Worm (Caenorhabditis elegans) whole organism, young adult: ENCODE results near the gene sel-13.

Source experiments
- T26A5.8 ChIP-seq: sonication (generic microtip); optimal IDR thresholded peaks from 2 replicates; lab custom pipeline; 2016; ENCODE audit warnings: missing genetic modification characterization, missing compliant biosample characterization
- ama-1 ChIP-seq, 3 experiments: fragments of 150-350 bp in 1 of 3; sonication (generic microtip) in 2 of 3; optimal IDR thresholded peaks; 2 replicates each; lab custom pipeline; 2014 to 2018; ENCODE audit warnings: missing biosample characterization in 2 of 3, missing genetic modification characterization in 2 of 3, missing genetic modification reagents in 2 of 3
- attf-3 ChIP-seq: fragments of 200-800 bp; sonication (Bioruptor generic); conservative IDR thresholded peaks from 2 replicates; pipeline ENCODE4 v1.3.6; 2022; ENCODE audit warnings: missing genetic modification reagents, missing genetic modification characterization, missing compliant biosample characterization
- attf-6 ChIP-seq: fragments of 200-800 bp; sonication (Bioruptor generic); IDR thresholded peaks from 2 replicates; pipeline ENCODE4 v1.3.6; 2022; ENCODE audit warnings: missing genetic modification reagents, missing genetic modification characterization, missing compliant biosample characterization
- chd-7 ChIP-seq: sonication (generic microtip); optimal IDR thresholded peaks from 2 replicates; lab custom pipeline; 2016; ENCODE audit warnings: mild to moderate bottlenecking, missing genetic modification characterization, moderate library complexity, missing compliant biosample characterization
- hmg-20 ChIP-seq: fragments of 200-800 bp; sonication (Bioruptor generic); IDR thresholded peaks from 2 replicates; pipeline ENCODE4 v1.3.6; 2022; ENCODE audit warnings: missing genetic modification reagents, missing genetic modification characterization, missing compliant biosample characterization
- hrde-1 ChIP-seq: sonication (generic microtip); optimal IDR thresholded peaks from 2 replicates; lab custom pipeline; 2016; ENCODE audit warnings: missing genetic modification characterization, mild to moderate bottlenecking, missing compliant biosample characterization, moderate library complexity, missing genotype, missing genetic modification reagents, borderline replicate concordance
- lsy-27 ChIP-seq: sonication (generic microtip); optimal IDR thresholded peaks from 2 replicates; lab custom pipeline; 2017; ENCODE audit warnings: missing genetic modification characterization, mild to moderate bottlenecking, missing compliant biosample characterization, antibody characterized with exemption, missing genotype, borderline replicate concordance; ENCODE audit not compliant: insufficient read depth
- nfya-1 ChIP-seq: sonication (generic microtip); optimal IDR thresholded peaks from 2 replicates; lab custom pipeline; 2017; ENCODE audit warnings: antibody characterized with exemption, missing compliant biosample characterization, missing genetic modification characterization, borderline replicate concordance; ENCODE audit not compliant: insufficient read depth
- zim-3 ChIP-seq: sonication (generic microtip); optimal IDR thresholded peaks from 2 replicates; lab custom pipeline; 2017; ENCODE audit warnings: mild to moderate bottlenecking, missing genetic modification characterization, moderate library complexity, missing compliant biosample characterization
- ztf-18 ChIP-seq: sonication (generic microtip); optimal IDR thresholded peaks from 2 replicates; lab custom pipeline; 2016; ENCODE audit warnings: missing genotype, mild to moderate bottlenecking, missing genetic modification characterization, missing compliant biosample characterization

DNA sequence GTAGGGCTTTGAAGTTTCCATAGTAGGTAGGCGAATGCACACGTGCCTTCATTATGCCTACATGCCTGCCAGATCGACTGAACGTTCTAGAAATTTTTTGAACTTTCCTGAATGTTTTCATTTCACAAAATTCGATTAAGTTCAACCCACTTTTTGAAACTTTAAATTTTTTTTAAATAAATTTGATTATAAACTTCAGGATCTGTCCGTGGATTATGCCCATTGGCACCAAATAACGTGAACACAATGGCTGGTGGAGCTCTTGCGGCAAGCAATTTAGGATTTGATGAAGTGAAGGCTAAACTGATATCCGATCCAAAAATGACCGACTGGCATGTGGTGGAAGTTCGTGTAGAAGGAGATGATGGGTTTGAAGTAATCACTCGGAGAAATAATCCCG, 35.4 kb upstream of the sel-13 start, which contains the start of gene F17C8.7:
- no peak for TF ChIP-seq T26A5.8 (tag; lab: Kevin White, UChicago)
- no peak for TF ChIP-seq hmg-20 (GFP tag; lab: Robert Waterston, UW)
- no peak for TF ChIP-seq ama-1 (optimal IDR thresholded peaks at IDR 0.05; lab: Kevin White, UChicago)
- TF ChIP-seq ama-1 (GFP tag; optimal IDR thresholded peaks at IDR 0.05; lab: Kevin White, UChicago), result no peak
- no peak for TF ChIP-seq lsy-27
- no peak for TF ChIP-seq chd-7 (tag; lab: Kevin White, UChicago)
- TF ChIP-seq nfya-1, result no peak
- no peak for TF ChIP-seq hrde-1 (tag; lab: Kevin White, UChicago)
- TF ChIP-seq attf-3 (GFP tag; lab: Robert Waterston, UW), result no peak
- no peak for TF ChIP-seq ztf-18
- TF ChIP-seq zim-3 (tag; lab: Kevin White, UChicago), result no peak
- TF ChIP-seq attf-6 (GFP tag; lab: Robert Waterston, UW), result no peak
